Fruit fly (Drosophila melanogaster) S2 (cell line): ENCODE measurements around the gene ND-15.

Experiments
- CG8478 ChIP-seq: fragments of >200 bp; optimal IDR thresholded peaks from 2 replicates; lab custom pipeline; 2018
- CTCF ChIP-seq, 2 experiments: fragments of >200 bp; optimal IDR thresholded peaks; 2 replicates each; lab custom pipeline; 2018

DNA sequence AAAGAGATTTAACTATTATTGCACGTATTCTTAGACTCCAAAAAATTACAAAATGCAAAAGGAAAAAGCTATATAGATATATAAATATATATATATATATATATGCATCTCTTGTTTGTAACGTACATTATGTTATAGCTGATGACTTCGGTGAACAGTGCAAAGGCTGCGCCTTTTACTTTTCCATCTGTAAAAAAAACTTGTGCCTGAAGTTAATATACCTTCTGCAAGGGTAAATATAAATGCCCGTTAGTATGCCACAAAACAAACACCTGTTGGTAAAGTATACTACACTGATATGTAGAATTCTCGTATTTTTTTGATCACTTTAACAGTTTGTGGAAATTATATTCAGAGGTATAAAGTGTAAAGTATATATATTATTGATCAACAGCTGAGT lies 23.5 kb downstream of the ND-15 start:
- TF ChIP-seq CTCF (optimal IDR thresholded peaks at IDR 0.05; lab: Kevin White, UChicago) (peak in 1 of 2 experiments; percentile 35), CG8478 (lab: Kevin White, UChicago) (no peak)
